Worm (Caenorhabditis elegans): ENCODE results near the gene rps-9.
A peak's percentile ranks its signal among the peaks of the same experiment; 100 is the strongest.

rps-9 gene

DNA sequence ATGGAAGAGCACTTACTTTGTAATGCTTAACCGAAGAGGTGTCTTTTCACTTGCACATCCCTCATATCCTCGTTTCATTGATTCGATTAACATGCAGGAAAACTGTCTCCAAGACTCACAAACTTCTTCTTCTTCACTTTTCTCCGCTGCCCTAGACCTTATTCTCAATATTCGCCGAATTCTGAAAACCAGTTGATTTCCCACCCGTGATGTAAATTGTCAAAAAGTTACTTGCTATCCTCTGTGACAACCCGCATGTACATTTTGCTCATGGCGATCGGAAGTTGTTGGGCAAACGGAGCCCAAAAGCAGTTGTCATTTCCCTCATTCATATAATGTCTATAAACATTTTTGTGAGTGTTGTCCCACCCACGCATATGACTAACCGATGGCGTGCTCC lies 15.7 kb downstream of the rps-9 start:
- TF ChIP-seq C34F6.9 (tag; optimal IDR thresholded peaks at IDR 0.05), result no peak
- TF ChIP-seq elt-3 (tag; optimal IDR thresholded peaks at IDR 0.05), result no peak
- no peak for TF ChIP-seq ztf-4 (tag; optimal IDR thresholded peaks at IDR 0.05)
- no peak for TF ChIP-seq nhr-10 (tag; optimal IDR thresholded peaks at IDR 0.05)
- TF ChIP-seq nhr-25 (tag; optimal IDR thresholded peaks at IDR 0.05), result no peak
- TF ChIP-seq crh-2 (tag; optimal IDR thresholded peaks at IDR 0.05), result no peak
- TF ChIP-seq ztf-1 (GFP tag; conservative IDR thresholded peaks at IDR 0.05), result no peak
- no peak for TF ChIP-seq ceh-82 (tag; optimal IDR thresholded peaks at IDR 0.05)

DNA sequence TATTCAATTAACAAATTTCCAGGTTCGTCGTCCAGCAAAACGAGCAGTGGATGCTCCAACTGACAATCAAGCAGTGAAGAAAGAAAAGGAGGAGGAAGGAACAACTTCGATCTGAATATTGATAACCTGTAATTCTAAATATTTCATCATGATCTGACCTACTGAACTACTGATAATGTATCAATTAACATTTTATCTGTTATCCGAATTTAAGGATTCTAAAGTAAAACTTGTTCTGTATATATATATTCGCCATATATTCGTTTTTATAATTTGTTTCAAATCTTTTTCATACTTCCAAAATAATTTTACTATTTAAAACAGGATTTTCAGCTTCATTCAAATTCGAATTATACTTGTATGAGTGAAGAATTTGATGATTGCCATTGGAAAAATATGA lies 18.3 kb downstream of the rps-9 start, which contains the start of gene apc-17:
Gene apc-17 (plus strand): TSS at position 301 of the 400 bp plus-strand sequence.
- TF ChIP-seq mbf-1 (tag; optimal IDR thresholded peaks at IDR 0.05), result no peak
- TF ChIP-seq ztf-11 (tag; optimal IDR thresholded peaks at IDR 0.05), result no peak
- no peak for TF ChIP-seq unc-39 (tag; optimal IDR thresholded peaks at IDR 0.05)
- no peak for TF ChIP-seq blmp-1 (tag; optimal IDR thresholded peaks at IDR 0.05; ENCODE audit: insufficient read depth)
- no peak for TF ChIP-seq egl-27 (tag; optimal IDR thresholded peaks at IDR 0.05)
- no peak for TF ChIP-seq lin-13 (GFP tag; optimal IDR thresholded peaks at IDR 0.05)
- no peak for TF ChIP-seq unc-55 (GFP tag; optimal IDR thresholded peaks at IDR 0.05)
- TF ChIP-seq nhr-10 (tag; optimal IDR thresholded peaks at IDR 0.05), result no peak
- TF ChIP-seq skn-1 (tag; optimal IDR thresholded peaks at IDR 0.05), result no peak
- TF ChIP-seq ZK546.5 (tag; optimal IDR thresholded peaks at IDR 0.05), result no peak
- no peak for TF ChIP-seq nhr-6 (tag; optimal IDR thresholded peaks at IDR 0.05)
- TF ChIP-seq gmeb-1 (tag; optimal IDR thresholded peaks at IDR 0.05), result no peak

DNA sequence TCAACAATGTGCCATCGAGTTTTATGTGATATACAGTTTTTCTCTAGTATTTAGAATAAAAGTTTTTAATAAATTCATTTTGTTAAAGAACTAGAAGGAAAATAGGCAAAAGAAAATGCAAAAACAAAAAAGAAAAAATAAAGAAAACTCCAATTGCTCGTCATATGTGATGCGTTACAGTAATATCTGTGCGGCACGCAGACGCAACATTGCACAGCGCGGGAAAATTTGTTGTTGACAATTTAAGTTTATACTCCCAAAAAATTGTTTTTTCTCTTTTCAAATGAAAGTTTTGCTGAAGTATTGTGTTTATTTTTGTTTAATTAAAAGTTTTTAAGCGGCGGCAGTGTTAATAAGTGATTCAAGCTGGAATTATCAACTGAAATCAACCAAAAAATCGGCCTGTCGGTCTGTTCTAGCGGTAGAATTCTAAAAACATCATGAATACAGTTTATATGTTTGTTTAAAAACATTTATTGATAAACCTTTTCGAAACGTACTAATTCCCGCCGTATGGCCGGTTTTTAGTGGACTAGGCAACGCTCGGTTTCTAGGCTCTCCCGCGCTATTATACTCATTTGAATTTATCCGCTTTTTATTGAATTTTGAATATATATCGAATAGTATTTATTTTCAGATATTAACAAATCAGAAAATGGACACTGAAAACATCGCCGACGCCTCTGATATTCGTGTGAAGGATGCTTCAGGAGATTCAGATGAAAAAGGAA lies 20.0 kb downstream of the rps-9 start, which contains the start of gene nasp-1:
Gene nasp-1 (plus strand): TSS at position 632 of the 731 bp plus-strand sequence.
- peak in 1 of 2 experiments; percentile 73 for TF ChIP-seq lsy-2 (tag; optimal IDR thresholded peaks at IDR 0.05)
- no peak for TF ChIP-seq nhr-237 (tag; optimal IDR thresholded peaks at IDR 0.05)
- TF ChIP-seq snpc-4 (tag; optimal IDR thresholded peaks at IDR 0.05), result no peak

DNA sequence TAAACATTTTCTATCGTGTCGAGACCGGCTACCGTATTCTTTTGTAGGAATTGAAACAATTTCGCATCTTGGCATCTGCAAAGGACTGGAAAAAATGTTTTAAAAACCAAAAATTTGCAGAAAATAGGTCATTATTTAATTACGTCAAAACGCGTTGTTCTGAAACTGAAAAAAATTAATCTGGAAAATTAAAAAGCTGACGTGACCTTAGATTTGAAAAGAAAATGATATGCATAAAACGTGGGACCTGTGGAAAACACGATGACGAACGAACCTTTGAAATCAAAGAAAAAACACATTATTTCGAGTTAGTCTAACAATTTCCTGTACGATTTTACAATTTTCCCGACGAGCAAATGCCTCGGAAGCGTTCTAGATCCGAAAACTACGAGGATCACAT lies 22.0 kb downstream of the rps-9 start, which contains the start of gene C09H10.9:
Gene C09H10.9 (plus strand): TSS at position 301 of the 400 bp plus-strand sequence.
- TF ChIP-seq Y55F3AM.14 (GFP tag; optimal IDR thresholded peaks at IDR 0.05), result no peak

DNA sequence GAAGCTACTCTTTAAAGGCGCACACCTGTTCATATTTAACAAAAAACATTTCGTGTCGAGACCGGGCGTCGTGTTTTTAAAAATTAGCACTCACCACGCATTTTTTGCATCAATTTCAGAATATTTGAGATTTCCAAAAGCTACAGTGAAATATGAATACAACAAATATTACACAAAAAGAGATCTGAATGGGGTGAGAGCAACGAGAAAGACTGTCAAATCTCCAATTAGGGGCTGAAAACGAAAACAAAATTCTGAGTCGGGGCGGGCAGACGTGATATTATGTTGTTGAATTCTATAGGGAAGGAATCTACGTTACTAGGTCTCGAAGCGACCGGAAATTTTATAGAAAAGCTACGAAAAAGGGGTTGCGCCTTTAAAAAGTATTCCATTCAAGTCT lies 22.5 kb downstream of the rps-9 start, which contains the start of gene C09H10.5:
Gene C09H10.5 (minus strand): TSS at position 101 of the 400 bp plus-strand sequence.
- TF ChIP-seq nhr-25 (tag; optimal IDR thresholded peaks at IDR 0.05), result no peak

DNA sequence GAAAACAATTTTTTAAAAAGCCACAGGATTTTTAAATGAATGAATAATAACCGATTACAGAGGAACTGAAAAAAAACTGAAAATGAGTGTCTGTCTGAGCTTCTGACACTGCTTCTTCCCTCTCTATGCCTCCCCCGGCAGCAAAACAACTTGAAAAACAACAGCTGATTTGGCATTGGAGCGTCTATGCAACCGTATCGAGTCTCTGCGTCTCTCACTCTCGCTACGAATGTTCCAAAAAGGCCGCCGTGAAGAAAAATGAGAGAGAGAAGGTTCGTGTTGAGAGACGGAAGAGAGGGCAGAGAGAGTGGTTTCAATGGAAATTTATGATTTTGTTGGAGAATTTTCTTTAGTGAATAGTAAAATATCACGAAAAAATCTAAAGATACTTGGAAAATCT lies 23.1 kb downstream of the rps-9 start:
- TF ChIP-seq ama-1 (optimal IDR thresholded peaks at IDR 0.05), result no peak
- TF ChIP-seq F13H6.1 (tag; optimal IDR thresholded peaks at IDR 0.05), result peak; percentile 45
- TF ChIP-seq fos-1 (tag; optimal IDR thresholded peaks at IDR 0.05), result peak; percentile 37
- TF ChIP-seq nhr-237 (tag; optimal IDR thresholded peaks at IDR 0.05), result no peak
- TF ChIP-seq mdl-1 (tag; optimal IDR thresholded peaks at IDR 0.05), result peak in 1 of 2 experiments; percentile 4
- peak; percentile 8 for TF ChIP-seq snpc-4 (tag; optimal IDR thresholded peaks at IDR 0.05)
- TF ChIP-seq nhr-23 (tag; optimal IDR thresholded peaks at IDR 0.05), result no peak
- TF ChIP-seq lin-39 (tag; optimal IDR thresholded peaks at IDR 0.05), result no peak
- no peak for TF ChIP-seq zag-1 (tag; optimal IDR thresholded peaks at IDR 0.05)
- TF ChIP-seq nhr-25 (tag; optimal IDR thresholded peaks at IDR 0.05), result peak; percentile 20
- peak; percentile 51 for TF ChIP-seq lin-13 (GFP tag; optimal IDR thresholded peaks at IDR 0.05)
- no peak for TF ChIP-seq mbf-1 (tag; optimal IDR thresholded peaks at IDR 0.05)
- no peak for TF ChIP-seq R02D3.7 (tag; optimal IDR thresholded peaks at IDR 0.05)
- no peak for TF ChIP-seq blmp-1 (tag; optimal IDR thresholded peaks at IDR 0.05; ENCODE audit: insufficient read depth)
- peak; percentile 29 for TF ChIP-seq sma-3 (GFP tag; optimal IDR thresholded peaks at IDR 0.05)
- TF ChIP-seq sem-4 (tag; optimal IDR thresholded peaks at IDR 0.05), result no peak
- TF ChIP-seq nhr-12 (tag; optimal IDR thresholded peaks at IDR 0.05), result no peak
- TF ChIP-seq ztf-4 (tag; optimal IDR thresholded peaks at IDR 0.05), result no peak
- peak; percentile 52 to 82 for TF ChIP-seq lsy-2 (tag; optimal IDR thresholded peaks at IDR 0.05)
- TF ChIP-seq mab-5 (tag; optimal IDR thresholded peaks at IDR 0.05), result no peak
- TF ChIP-seq ZK546.5 (tag; optimal IDR thresholded peaks at IDR 0.05), result no peak
- no peak for TF ChIP-seq aly-2 (tag; optimal IDR thresholded peaks at IDR 0.05)
- TF ChIP-seq elt-3 (tag; optimal IDR thresholded peaks at IDR 0.05), result no peak
- peak; percentile 59 for TF ChIP-seq gmeb-1 (tag; optimal IDR thresholded peaks at IDR 0.05)
- TF ChIP-seq C34F6.9 (tag; optimal IDR thresholded peaks at IDR 0.05), result peak; percentile 91
- TF ChIP-seq nhr-77 (tag; optimal IDR thresholded peaks at IDR 0.05), result no peak
- no peak for TF ChIP-seq nhr-11 (tag; optimal IDR thresholded peaks at IDR 0.05)
- TF ChIP-seq nhr-21 (tag; optimal IDR thresholded peaks at IDR 0.05), result no peak
- no peak for TF ChIP-seq Y55F3AM.14 (GFP tag; optimal IDR thresholded peaks at IDR 0.05)
- TF ChIP-seq nhr-129 (tag; optimal IDR thresholded peaks at IDR 0.05), result peak; percentile 89
- TF ChIP-seq ztf-1 (GFP tag; conservative IDR thresholded peaks at IDR 0.05), result no peak
- TF ChIP-seq lin-11 (tag; optimal IDR thresholded peaks at IDR 0.05), result peak; percentile 68

All from whole organism, L2 larva.